Worm (Caenorhabditis elegans): Measurements from ENCODE around the gene gyg-2.

DNA sequence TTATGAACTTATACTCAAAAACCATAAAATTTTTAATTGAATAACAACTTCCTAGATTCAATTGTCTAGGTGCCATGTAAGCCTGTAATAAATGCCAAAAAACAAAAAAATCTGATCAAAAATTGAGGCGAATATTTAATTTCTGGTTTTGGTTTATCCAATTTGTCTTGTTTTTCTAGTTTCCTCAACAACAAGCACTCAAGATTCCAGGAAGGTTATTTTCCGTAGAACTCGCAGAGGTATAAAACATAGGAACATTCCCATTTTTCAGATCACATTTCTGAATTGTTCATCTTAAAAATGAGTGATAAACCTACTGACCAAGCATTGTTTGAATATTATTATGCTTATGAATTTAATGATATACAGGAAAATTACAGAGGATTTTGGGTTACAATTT, 48.9 kb downstream of the gyg-2 start, which contains the start of gene srw-41:
- TF ChIP-seq efl-1 (optimal IDR thresholded peaks at IDR 0.05) (no peak), efl-1 (GFP tag; optimal IDR thresholded peaks at IDR 0.05 in 1 of 2) (no peak), ama-1 (optimal IDR thresholded peaks at IDR 0.05) (no peak), sox-4 (tag; optimal IDR thresholded peaks at IDR 0.05) (no peak), elt-2 (tag; optimal IDR thresholded peaks at IDR 0.05) (no peak), sptf-1 (tag; optimal IDR thresholded peaks at IDR 0.05) (no peak), egl-27 (tag; optimal IDR thresholded peaks at IDR 0.05) (no peak), lsy-2 (tag; optimal IDR thresholded peaks at IDR 0.05) (no peak), F16B12.6 (tag; optimal IDR thresholded peaks at IDR 0.05) (no peak)

Data from whole organism, L1 larva.